Worm (Caenorhabditis elegans): Measurements from ENCODE around the gene pfd-4.
A peak's percentile ranks its signal among the peaks of the same experiment; 100 is the strongest.

The pfd-4 gene

DNA sequence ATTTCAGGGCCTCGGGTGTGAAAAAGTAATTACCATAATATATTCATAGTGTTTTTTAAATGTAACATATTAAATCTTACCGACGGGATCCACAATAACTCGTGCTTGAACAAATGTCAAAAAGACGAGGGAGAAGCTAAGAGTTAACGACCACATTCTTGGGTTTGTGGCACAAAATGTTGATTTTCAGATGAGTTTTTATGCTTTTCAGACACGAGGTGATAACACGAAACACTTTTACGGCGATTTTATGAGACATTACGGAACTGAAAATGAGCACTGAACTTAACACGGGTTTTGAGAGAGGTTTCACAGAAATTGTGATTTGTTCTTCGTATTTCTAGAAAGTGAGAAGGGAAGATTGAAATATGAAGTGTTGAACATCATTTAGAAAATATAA, 8.5 kb upstream of the pfd-4 start, which contains the start of gene B0035.13 (continued):
- no peak for TF ChIP-seq snpc-4 (tag; optimal IDR thresholded peaks at IDR 0.05)
- no peak for TF ChIP-seq nhr-42 (GFP tag; IDR thresholded peaks at IDR 0.05)
- TF ChIP-seq ZK546.5 (tag; optimal IDR thresholded peaks at IDR 0.05): no peak
- no peak for TF ChIP-seq aha-1 (tag)
- TF ChIP-seq lsy-2 (tag; optimal IDR thresholded peaks at IDR 0.05): no peak
- TF ChIP-seq ZK337.2 (GFP tag; IDR thresholded peaks at IDR 0.05): no peak
- TF ChIP-seq nhr-77 (tag; optimal IDR thresholded peaks at IDR 0.05): peak; percentile 45
- TF ChIP-seq nhr-111 (GFP tag; optimal IDR thresholded peaks at IDR 0.05): no peak
- no peak for TF ChIP-seq gei-8 (GFP tag; optimal IDR thresholded peaks at IDR 0.05)
- TF ChIP-seq lim-7 (GFP tag; IDR thresholded peaks at IDR 0.05): no peak
- no peak for TF ChIP-seq ces-1 (GFP tag; optimal IDR thresholded peaks at IDR 0.05)
- TF ChIP-seq R02D3.7 (tag; optimal IDR thresholded peaks at IDR 0.05): no peak
- TF ChIP-seq hlh-11 (tag; optimal IDR thresholded peaks at IDR 0.05): peak; percentile 10
- TF ChIP-seq F10B5.3 (tag; optimal IDR thresholded peaks at IDR 0.05): no peak
- TF ChIP-seq nhr-28 (tag; optimal IDR thresholded peaks at IDR 0.05): peak; percentile 43
- TF ChIP-seq fkh-10 (GFP tag; optimal IDR thresholded peaks at IDR 0.05): no peak
- no peak for TF ChIP-seq F37D6.2 (tag; optimal IDR thresholded peaks at IDR 0.05)
- no peak for TF ChIP-seq nhr-48 (tag; optimal IDR thresholded peaks at IDR 0.05)
- no peak for TF ChIP-seq ceh-32 (tag; optimal IDR thresholded peaks at IDR 0.05; ENCODE audit: poor library complexity)
- TF ChIP-seq hlh-30 (tag; optimal IDR thresholded peaks at IDR 0.05; ENCODE audit: insufficient read depth): peak; percentile 14
- TF ChIP-seq F26F4.8 (GFP tag; conservative IDR thresholded peaks at IDR 0.05): no peak
- no peak for TF ChIP-seq dpl-1 (GFP tag; optimal IDR thresholded peaks at IDR 0.05)
- no peak for TF ChIP-seq fos-1 (tag; optimal IDR thresholded peaks at IDR 0.05)
- TF ChIP-seq set-16 (GFP tag; IDR thresholded peaks at IDR 0.05): no peak
- TF ChIP-seq pqm-1 (tag; optimal IDR thresholded peaks at IDR 0.05): peak; percentile 35
- no peak for TF ChIP-seq D1046.2 (GFP tag; IDR thresholded peaks at IDR 0.05)
- TF ChIP-seq zfp-2 (tag; optimal IDR thresholded peaks at IDR 0.05): no peak
- no peak for TF ChIP-seq egl-43 (GFP tag; IDR thresholded peaks at IDR 0.05)
- TF ChIP-seq mxl-2 (GFP tag; conservative IDR thresholded peaks at IDR 0.05): no peak
- no peak for TF ChIP-seq ceh-28 (tag; optimal IDR thresholded peaks at IDR 0.05)
- TF ChIP-seq Y48G9A.11 (GFP tag; IDR thresholded peaks at IDR 0.05): no peak
- TF ChIP-seq mxl-3 (GFP tag; optimal IDR thresholded peaks at IDR 0.05): peak; percentile 29

DNA sequence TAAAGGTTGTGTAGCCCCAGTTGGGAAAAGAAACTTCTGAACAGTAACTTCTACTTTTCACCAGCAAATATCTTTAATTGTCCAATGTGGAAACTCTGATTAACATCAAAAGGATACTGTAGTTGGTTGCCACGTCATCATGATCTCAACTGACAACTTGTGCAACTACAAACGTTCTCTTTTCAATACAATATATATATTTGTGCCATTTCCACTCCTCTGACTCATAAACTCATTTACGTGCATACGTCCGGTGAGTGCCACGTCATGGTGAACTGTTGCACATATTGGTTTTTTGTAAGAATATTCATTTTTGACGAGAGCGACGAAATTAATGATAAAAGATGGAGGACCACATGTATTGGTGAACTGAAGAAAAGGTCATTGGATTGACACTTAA, 7.2 kb upstream of the pfd-4 start:
- TF ChIP-seq unc-62 (GFP tag; optimal IDR thresholded peaks at IDR 0.05 in 1 of 2): peak in 1 of 2 experiments; percentile 4
- TF ChIP-seq unc-62 (tag; optimal IDR thresholded peaks at IDR 0.05): no peak
- TF ChIP-seq ztf-7 (tag; optimal IDR thresholded peaks at IDR 0.05): no peak
- peak; percentile 16 for TF ChIP-seq aha-1 (tag)
- TF ChIP-seq F44E2.7 (GFP tag; IDR thresholded peaks at IDR 0.05): no peak
- peak in 1 of 2 experiments; percentile 51 for TF ChIP-seq lsy-2 (tag; optimal IDR thresholded peaks at IDR 0.05)
- peak; percentile 54 for TF ChIP-seq mes-2 (tag; optimal IDR thresholded peaks at IDR 0.05; ENCODE audit: poor library complexity, severe bottlenecking)
- no peak for TF ChIP-seq zfp-2 (tag; optimal IDR thresholded peaks at IDR 0.05)
- TF ChIP-seq zag-1 (tag; optimal IDR thresholded peaks at IDR 0.05): no peak
- TF ChIP-seq nhr-41 (GFP tag; IDR thresholded peaks at IDR 0.05): no peak
- TF ChIP-seq attf-4 (tag; optimal IDR thresholded peaks at IDR 0.05): no peak
- TF ChIP-seq F10B5.3 (tag; optimal IDR thresholded peaks at IDR 0.05): peak; percentile 10
- peak; percentile 72 for TF ChIP-seq nhr-6 (tag; optimal IDR thresholded peaks at IDR 0.05)

DNA sequence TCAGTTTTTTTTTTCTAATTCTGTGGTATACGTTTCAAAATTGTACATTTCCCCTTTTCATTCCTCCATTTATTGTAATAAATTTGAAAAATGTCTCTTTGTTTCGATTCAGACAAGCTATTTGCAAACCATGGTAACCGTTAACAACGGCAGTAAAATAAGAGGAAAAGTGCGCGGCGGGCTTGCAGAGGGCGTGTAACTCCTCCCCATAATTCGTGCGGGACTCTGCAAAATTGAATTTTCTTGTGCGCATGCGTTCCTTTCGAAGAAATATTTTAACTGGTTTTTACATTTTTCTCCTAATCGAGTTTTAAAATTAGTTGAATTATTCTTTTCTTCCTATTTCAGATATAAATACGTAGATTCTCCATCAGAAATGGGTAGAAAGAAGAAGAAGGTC, 4.4 kb upstream of the pfd-4 start, which contains the start of gene znf-207:
Gene znf-207 (plus strand): TSS at position 349 of the 400 bp plus-strand sequence.
- TF ChIP-seq tra-1 (GFP tag; IDR thresholded peaks at IDR 0.05) (no peak), spr-3 (GFP tag; optimal IDR thresholded peaks at IDR 0.05) (no peak), F37D6.2 (tag; optimal IDR thresholded peaks at IDR 0.05) (no peak), ZK337.2 (GFP tag; IDR thresholded peaks at IDR 0.05) (no peak), saeg-2 (GFP tag; IDR thresholded peaks at IDR 0.05) (no peak), zfp-3 (GFP tag; conservative IDR thresholded peaks at IDR 0.05) (no peak), cey-2 (tag; optimal IDR thresholded peaks at IDR 0.05; ENCODE audit: borderline replicate concordance, insufficient read depth) (no peak), hlh-30 (tag; optimal IDR thresholded peaks at IDR 0.05; ENCODE audit: insufficient read depth) (peak; percentile 23), ZK546.5 (tag; optimal IDR thresholded peaks at IDR 0.05) (no peak), fkh-10 (GFP tag; optimal IDR thresholded peaks at IDR 0.05) (peak; percentile 23), lin-29 (GFP tag; IDR thresholded peaks at IDR 0.05) (no peak), dmd-9 (GFP tag; IDR thresholded peaks at IDR 0.05) (no peak), nhr-102 (tag; optimal IDR thresholded peaks at IDR 0.05) (no peak), fos-1 (tag; optimal IDR thresholded peaks at IDR 0.05) (no peak), lin-39 (tag; optimal IDR thresholded peaks at IDR 0.05) (no peak), nhr-111 (GFP tag; optimal IDR thresholded peaks at IDR 0.05) (no peak), ceh-32 (tag; optimal IDR thresholded peaks at IDR 0.05; ENCODE audit: poor library complexity) (no peak)

Data from whole organism, L4 larva.